Worm (Caenorhabditis elegans): ENCODE measurements around the gene fbxb-40.

fbxb-40 gene

ce11 chrII:1049849-1050248 lies at the start of gene fbxb-40:
Gene fbxb-40 (minus strand): TSS chrII:1049949.
- TF ChIP-seq tab-1 (GFP tag; IDR thresholded peaks at IDR 0.05), result no peak
- TF ChIP-seq flt-1 (GFP tag; IDR thresholded peaks at IDR 0.05), result peak; percentile 47; the same call in 1 of the 2 replicates

- TF ChIP-seq cog-1 (tag; optimal IDR thresholded peaks at IDR 0.05) (no peak), med-1 (GFP tag; optimal IDR thresholded peaks at IDR 0.05; ENCODE audit: insufficient read depth) (no peak), ref-1 (GFP tag; conservative IDR thresholded peaks at IDR 0.05) (no peak), flt-1 (GFP tag; IDR thresholded peaks at IDR 0.05) (no peak), ztf-29 (GFP tag; IDR thresholded peaks at IDR 0.05) (no peak), klf-2 (GFP tag; conservative IDR thresholded peaks at IDR 0.05) (no peak), tab-1 (GFP tag; IDR thresholded peaks at IDR 0.05) (no peak), T22C8.4 (GFP tag; IDR thresholded peaks at IDR 0.05) (no peak), ztf-23 (GFP tag; IDR thresholded peaks at IDR 0.05) (no peak)
Measured at ce11 chrII:1091706-1092105, 42.0 kb upstream of the fbxb-40 start, which contains the start of gene snf-3. Gene snf-3 (plus strand): TSS chrII:1092006.

- no peak for TF ChIP-seq T22C8.4 (GFP tag; IDR thresholded peaks at IDR 0.05)
- no peak for TF ChIP-seq flt-1 (GFP tag; IDR thresholded peaks at IDR 0.05)
- no peak for TF ChIP-seq ztf-23 (GFP tag; IDR thresholded peaks at IDR 0.05)
Measured at ce11 chrII:1090743-1091142, 41.0 kb upstream of the fbxb-40 start.

ce11 chrII:1088527-1089230 lies 38.9 kb upstream of the fbxb-40 start:
- no peak for TF ChIP-seq tab-1 (GFP tag; IDR thresholded peaks at IDR 0.05)
- no peak for TF ChIP-seq T22C8.4 (GFP tag; IDR thresholded peaks at IDR 0.05)
- no peak for TF ChIP-seq ztf-29 (GFP tag; IDR thresholded peaks at IDR 0.05)
- TF ChIP-seq flt-1 (GFP tag; IDR thresholded peaks at IDR 0.05), result no peak
- no peak for TF ChIP-seq klf-2 (GFP tag; conservative IDR thresholded peaks at IDR 0.05)
- TF ChIP-seq cog-1 (tag; optimal IDR thresholded peaks at IDR 0.05), result no peak
- TF ChIP-seq ztf-23 (GFP tag; IDR thresholded peaks at IDR 0.05), result no peak

- no peak for TF ChIP-seq flt-1 (GFP tag; IDR thresholded peaks at IDR 0.05)
- TF ChIP-seq cog-1 (tag; optimal IDR thresholded peaks at IDR 0.05), result no peak
- TF ChIP-seq ref-1 (GFP tag; conservative IDR thresholded peaks at IDR 0.05), result no peak
- TF ChIP-seq ztf-29 (GFP tag; IDR thresholded peaks at IDR 0.05), result no peak
- TF ChIP-seq ztf-23 (GFP tag; IDR thresholded peaks at IDR 0.05), result no peak
- no peak for TF ChIP-seq tab-1 (GFP tag; IDR thresholded peaks at IDR 0.05)
- TF ChIP-seq med-1 (GFP tag; optimal IDR thresholded peaks at IDR 0.05; ENCODE audit: insufficient read depth), result no peak
- no peak for TF ChIP-seq T22C8.4 (GFP tag; IDR thresholded peaks at IDR 0.05)
- TF ChIP-seq klf-2 (GFP tag; conservative IDR thresholded peaks at IDR 0.05), result no peak
Measured at ce11 chrII:1086479-1086878, 36.7 kb upstream of the fbxb-40 start.

ce11 chrII:1085546-1085945 lies 35.8 kb upstream of the fbxb-40 start:
- TF ChIP-seq tab-1 (GFP tag; IDR thresholded peaks at IDR 0.05) (no peak), med-1 (GFP tag; optimal IDR thresholded peaks at IDR 0.05; ENCODE audit: insufficient read depth) (no peak), klf-2 (GFP tag; conservative IDR thresholded peaks at IDR 0.05) (no peak), ztf-23 (GFP tag; IDR thresholded peaks at IDR 0.05) (no peak), flt-1 (GFP tag; IDR thresholded peaks at IDR 0.05) (no peak), T22C8.4 (GFP tag; IDR thresholded peaks at IDR 0.05) (no peak), cog-1 (tag; optimal IDR thresholded peaks at IDR 0.05) (no peak), ref-1 (GFP tag; conservative IDR thresholded peaks at IDR 0.05) (no peak), ztf-29 (GFP tag; IDR thresholded peaks at IDR 0.05) (no peak)

- no peak for TF ChIP-seq med-1 (GFP tag; optimal IDR thresholded peaks at IDR 0.05; ENCODE audit: insufficient read depth)
- TF ChIP-seq tab-1 (GFP tag; IDR thresholded peaks at IDR 0.05), result no peak
- TF ChIP-seq cog-1 (tag; optimal IDR thresholded peaks at IDR 0.05), result peak; percentile 39
- TF ChIP-seq ztf-23 (GFP tag; IDR thresholded peaks at IDR 0.05), result no peak
- TF ChIP-seq T22C8.4 (GFP tag; IDR thresholded peaks at IDR 0.05), result no peak
- TF ChIP-seq klf-2 (GFP tag; conservative IDR thresholded peaks at IDR 0.05), result no peak
Measured at ce11 chrII:1084899-1085298, 35.1 kb upstream of the fbxb-40 start.

- no peak for TF ChIP-seq med-1 (GFP tag; optimal IDR thresholded peaks at IDR 0.05; ENCODE audit: insufficient read depth)
Measured at ce11 chrII:1082859-1083258, 33.1 kb upstream of the fbxb-40 start, which contains the start of gene K02E7.1. Gene K02E7.1 (plus strand): TSS chrII:1083159.

- TF ChIP-seq ref-1 (GFP tag; conservative IDR thresholded peaks at IDR 0.05) (no peak), med-1 (GFP tag; optimal IDR thresholded peaks at IDR 0.05; ENCODE audit: insufficient read depth) (no peak), cog-1 (tag; optimal IDR thresholded peaks at IDR 0.05) (no peak), flt-1 (GFP tag; IDR thresholded peaks at IDR 0.05) (no peak), klf-2 (GFP tag; conservative IDR thresholded peaks at IDR 0.05) (no peak), T22C8.4 (GFP tag; IDR thresholded peaks at IDR 0.05) (no peak), tab-1 (GFP tag; IDR thresholded peaks at IDR 0.05) (no peak), ztf-29 (GFP tag; IDR thresholded peaks at IDR 0.05) (no peak)
Measured at ce11 chrII:1075424-1075823, 25.7 kb upstream of the fbxb-40 start, which contains the start of gene K02E7.11. Gene K02E7.11 (minus strand): TSS chrII:1075524.

ce11 chrII:1072106-1072505 lies 22.4 kb upstream of the fbxb-40 start, which contains the start of gene K02E7.4:
Gene K02E7.4 (plus strand): TSS chrII:1072406.
- TF ChIP-seq flt-1 (GFP tag; IDR thresholded peaks at IDR 0.05) (no peak), ztf-29 (GFP tag; IDR thresholded peaks at IDR 0.05) (no peak), T22C8.4 (GFP tag; IDR thresholded peaks at IDR 0.05) (no peak), cog-1 (tag; optimal IDR thresholded peaks at IDR 0.05) (no peak), klf-2 (GFP tag; conservative IDR thresholded peaks at IDR 0.05) (no peak), tab-1 (GFP tag; IDR thresholded peaks at IDR 0.05) (no peak), ref-1 (GFP tag; conservative IDR thresholded peaks at IDR 0.05) (no peak), ztf-23 (GFP tag; IDR thresholded peaks at IDR 0.05) (no peak), med-1 (GFP tag; optimal IDR thresholded peaks at IDR 0.05; ENCODE audit: insufficient read depth) (no peak)

Measured in whole organism, midembryonic.